Fruit fly (Drosophila melanogaster) Kc167 (cell line): Measurements from ENCODE around the gene COX5B.

Experiments used
- Myc ChIP-seq: fragments of >200 bp; optimal IDR thresholded peaks from 2 replicates; lab custom pipeline; 2017; ENCODE audit warnings: missing external identifiers
- Sin3A ChIP-seq: fragments of >200 bp; optimal IDR thresholded peaks from 2 replicates; lab custom pipeline; 2018; ENCODE audit warnings: missing external identifiers
- h ChIP-seq: fragments of >200 bp; optimal IDR thresholded peaks from 3 replicates; lab custom pipeline; 2018; ENCODE audit warnings: missing external identifiers
- insv ChIP-seq: fragments of >200 bp; optimal IDR thresholded peaks from 3 replicates; lab custom pipeline; 2018; ENCODE audit warnings: missing external identifiers
- psq ChIP-seq: fragments of >200 bp; optimal IDR thresholded peaks from 2 replicates; lab custom pipeline; 2017; ENCODE audit warnings: missing external identifiers
- ttk ChIP-seq: sonication (Bioruptor generic); optimal IDR thresholded peaks from 2 replicates; lab custom pipeline; 2017; ENCODE audit warnings: missing external identifiers

COX5B gene

dm6 chr2L:6546883-6547471 lies 10.6 kb upstream of the COX5B start, which contains the start of gene eya:
Gene eya, minus strand, starts transcription at chr2L:6546976.
- TF ChIP-seq psq (lab: Kevin White, UChicago), result no peak
- TF ChIP-seq h (lab: Kevin White, UChicago), result no peak

DNA sequence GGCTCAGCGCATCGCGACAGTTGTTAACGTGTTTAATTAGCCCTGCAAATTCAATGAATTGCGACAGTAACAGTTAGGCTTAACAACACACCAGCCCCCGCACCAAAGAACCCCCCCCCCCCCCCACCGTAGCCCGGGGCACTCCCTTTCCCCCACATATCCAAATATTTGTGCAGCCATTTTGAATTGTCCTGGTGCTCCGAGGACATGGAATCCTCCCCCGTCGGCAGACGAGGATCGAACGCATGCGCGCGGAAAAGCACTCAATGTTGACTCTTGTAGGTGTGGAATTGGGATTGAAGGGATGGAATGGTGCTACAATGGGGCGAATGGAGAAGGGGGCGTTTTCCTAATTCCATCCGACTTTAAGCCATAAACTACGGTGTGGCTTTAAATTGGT lies 9.6 kb upstream of the COX5B start:
- TF ChIP-seq ttk (lab: Kevin White, UChicago), result no peak
- TF ChIP-seq psq (lab: Kevin White, UChicago), result no peak
- no peak for TF ChIP-seq h (lab: Kevin White, UChicago)

- TF ChIP-seq Myc (lab: Kevin White, UChicago) (no peak), psq (lab: Kevin White, UChicago) (no peak), h (lab: Kevin White, UChicago) (no peak), Sin3A (lab: Kevin White, UChicago) (no peak), insv (lab: Kevin White, UChicago) (no peak), ttk (lab: Kevin White, UChicago) (no peak)
Measured at dm6 chr2L:6550809-6551208, 6.8 kb upstream of the COX5B start.

DNA sequence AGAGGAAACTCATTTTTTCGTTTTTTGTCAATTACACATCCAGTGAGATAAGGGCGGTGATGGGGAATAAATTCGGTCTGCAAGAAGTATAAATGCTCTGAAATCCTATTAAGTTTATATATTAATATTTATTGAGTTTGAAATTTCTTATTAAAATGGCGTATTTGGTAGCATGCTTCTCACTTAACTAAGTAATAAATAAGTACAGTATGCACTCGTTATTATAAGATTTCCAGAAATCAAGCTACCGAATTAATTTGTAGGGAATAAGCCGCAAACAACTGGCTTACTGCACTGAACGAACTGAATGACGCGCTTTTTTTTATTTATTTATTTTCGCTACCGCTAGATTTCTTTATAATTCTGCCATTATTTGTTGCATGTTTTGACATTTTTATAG lies 6.1 kb upstream of the COX5B start:
- no peak for TF ChIP-seq h (lab: Kevin White, UChicago)
- TF ChIP-seq insv (lab: Kevin White, UChicago), result no peak
- no peak for TF ChIP-seq Sin3A (lab: Kevin White, UChicago)
- TF ChIP-seq Myc (lab: Kevin White, UChicago), result no peak
- no peak for TF ChIP-seq ttk (lab: Kevin White, UChicago)
- TF ChIP-seq psq (lab: Kevin White, UChicago), result no peak

- TF ChIP-seq insv (lab: Kevin White, UChicago) (no peak), h (lab: Kevin White, UChicago) (no peak)
Measured at dm6 chr2L:6552345-6552744, 5.3 kb upstream of the COX5B start.

DNA sequence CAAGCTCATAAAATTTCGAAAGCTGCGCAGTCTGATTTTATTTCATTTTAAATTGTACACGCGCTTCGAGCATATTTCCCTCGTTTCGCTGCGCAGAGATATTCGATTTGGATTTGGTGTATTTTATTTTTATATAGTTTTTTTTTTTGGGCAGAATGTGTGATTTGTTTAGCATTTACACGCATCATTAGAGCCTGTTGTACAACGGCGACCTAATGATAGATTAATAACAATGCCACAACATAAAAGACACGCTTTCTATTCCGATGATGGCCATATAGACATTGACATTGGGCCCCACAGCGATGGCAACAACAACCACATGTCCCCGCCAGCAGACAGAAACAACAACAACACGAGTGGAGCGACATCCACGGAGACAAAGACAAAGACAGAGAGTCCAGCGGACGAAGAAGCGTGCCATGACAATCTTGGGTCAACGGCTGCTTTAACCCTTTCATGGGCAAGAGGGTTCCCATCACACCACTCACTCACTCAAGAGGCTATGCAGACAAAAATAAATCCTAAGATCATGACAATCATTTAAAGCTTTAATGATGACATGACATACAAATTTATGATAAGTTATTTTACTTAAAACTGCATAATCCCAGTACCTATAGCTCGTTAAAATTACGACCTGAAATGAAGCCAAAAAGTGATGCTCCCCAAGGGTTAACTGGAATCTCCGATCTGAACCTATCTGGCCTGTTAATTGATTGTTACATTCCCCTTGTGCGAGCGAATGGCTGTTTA lies 4.4 kb upstream of the COX5B start:
- TF ChIP-seq Myc (lab: Kevin White, UChicago) (no peak), insv (lab: Kevin White, UChicago) (no peak), ttk (lab: Kevin White, UChicago) (no peak), psq (lab: Kevin White, UChicago) (no peak), Sin3A (lab: Kevin White, UChicago) (no peak), h (lab: Kevin White, UChicago) (no peak)

dm6 chr2L:6553797-6554188 lies 3.8 kb upstream of the COX5B start:
- TF ChIP-seq insv (lab: Kevin White, UChicago) (no peak), Sin3A (lab: Kevin White, UChicago) (no peak)

DNA sequence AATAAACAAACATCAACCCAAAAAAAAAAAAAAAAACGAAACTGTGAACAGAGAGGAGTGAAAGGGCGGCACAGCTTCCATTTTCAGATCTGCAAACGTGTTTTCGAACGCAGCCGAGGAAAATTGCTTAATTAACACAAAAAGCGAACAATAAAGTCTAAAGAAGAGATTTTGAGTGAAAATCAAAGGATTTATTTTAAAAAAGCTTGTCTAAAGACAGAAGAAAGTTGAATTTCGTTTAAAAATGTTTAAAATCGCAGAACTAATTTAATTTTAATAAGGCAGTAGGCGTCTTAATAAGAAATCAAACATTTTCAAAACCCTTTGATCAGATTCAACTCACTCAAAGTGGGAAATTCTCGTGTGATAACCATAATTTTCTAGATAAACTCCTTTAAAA lies 1.5 kb downstream of the COX5B start, which contains the start of gene COX5BL:
Gene COX5BL, plus strand, starts transcription at position 301 of the 400 bp plus-strand sequence.
- no peak for TF ChIP-seq psq (lab: Kevin White, UChicago)
- TF ChIP-seq insv (lab: Kevin White, UChicago), result no peak
- TF ChIP-seq ttk (lab: Kevin White, UChicago), result no peak
- TF ChIP-seq Sin3A (lab: Kevin White, UChicago), result no peak
- TF ChIP-seq h (lab: Kevin White, UChicago), result no peak
- no peak for TF ChIP-seq Myc (lab: Kevin White, UChicago)

DNA sequence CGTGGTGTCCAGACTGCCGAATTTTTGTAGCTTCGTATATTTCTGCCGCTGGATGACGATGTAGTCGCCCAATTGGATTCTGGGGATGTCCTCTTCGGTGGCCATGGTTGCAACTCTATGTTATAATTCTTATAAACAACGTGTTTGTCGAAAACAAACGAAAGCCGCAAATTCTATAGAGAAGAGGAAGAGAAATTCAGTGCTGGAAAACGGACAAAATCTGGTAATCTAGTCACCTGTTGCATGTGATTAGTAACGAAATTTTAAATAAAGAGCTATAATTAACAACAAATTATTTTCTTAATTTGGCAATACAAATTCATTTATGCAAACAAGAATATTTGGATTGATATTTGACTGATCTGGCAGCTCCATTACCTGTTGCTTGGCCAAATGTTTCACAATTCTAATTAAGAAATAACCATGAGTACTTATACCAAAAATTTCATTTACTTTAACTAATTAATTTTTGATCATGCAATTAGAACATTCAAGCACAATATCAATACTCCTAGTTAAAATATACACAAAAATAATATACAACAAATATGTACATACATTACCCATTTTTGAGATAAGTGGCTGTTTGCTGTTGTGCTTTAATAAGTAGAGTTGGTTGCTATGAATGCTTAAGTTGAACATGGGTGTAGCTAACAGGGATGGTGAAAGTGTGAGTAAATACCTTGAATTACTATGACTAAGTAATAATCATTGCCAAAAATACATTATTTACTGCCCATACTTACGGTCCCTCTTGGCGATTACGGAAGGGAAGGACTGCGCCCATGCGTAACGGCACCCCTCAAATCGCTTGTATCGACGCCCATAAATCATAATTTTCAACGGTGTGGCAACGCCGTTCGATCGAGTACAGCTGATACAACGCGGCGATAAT lies 4.1 kb downstream of the COX5B start, which contains the start of the genes Trmt6 and Ent2:
Gene Trmt6, minus strand, starts transcription at position 827 of the 895 bp plus-strand sequence.
Gene Ent2, plus strand, starts transcription at position 863 of the 895 bp plus-strand sequence.
- TF ChIP-seq psq (lab: Kevin White, UChicago), result no peak
- TF ChIP-seq ttk (lab: Kevin White, UChicago), result no peak
- no peak for TF ChIP-seq insv (lab: Kevin White, UChicago)
- no peak for TF ChIP-seq h (lab: Kevin White, UChicago)
- TF ChIP-seq Myc (lab: Kevin White, UChicago), result no peak
- TF ChIP-seq Sin3A (lab: Kevin White, UChicago), result no peak

- TF ChIP-seq ttk (lab: Kevin White, UChicago) (no peak), Myc (lab: Kevin White, UChicago) (no peak)
Measured at dm6 chr2L:6562358-6562687, 4.7 kb downstream of the COX5B start.

dm6 chr2L:6564955-6565354 lies 7.4 kb downstream of the COX5B start:
- TF ChIP-seq insv (lab: Kevin White, UChicago), result no peak
- TF ChIP-seq h (lab: Kevin White, UChicago), result no peak
- no peak for TF ChIP-seq Sin3A (lab: Kevin White, UChicago)
- no peak for TF ChIP-seq ttk (lab: Kevin White, UChicago)
- TF ChIP-seq psq (lab: Kevin White, UChicago), result no peak
- TF ChIP-seq Myc (lab: Kevin White, UChicago), result no peak
